Fruit fly (Drosophila melanogaster) whole organism, embryonic: ENCODE measurements around the gene CG4957.

Experiments used
- Awh ChIP-seq: fragments of 200-800 bp; sonication (Bioruptor generic); IDR thresholded peaks from 2 replicates; pipeline ENCODE4, ENCODE4 v1.3.6; 2022; ENCODE audit warnings: missing biosample characterization, missing genetic modification characterization
- CG10321 ChIP-seq: fragments of 200-800 bp; sonication (Bioruptor generic); IDR thresholded peaks from 2 replicates; pipeline ENCODE4 v1.3.6; 2022; ENCODE audit warnings: missing biosample characterization, missing genetic modification characterization
- CG11456 ChIP-seq: fragments of 200-800 bp; sonication (Bioruptor generic); IDR thresholded peaks from 3 replicates; pipeline ENCODE4 v1.3.6; 2022; ENCODE audit warnings: missing biosample characterization, missing genetic modification characterization
- CG12744 ChIP-seq: fragments of 200-800 bp; sonication (Bioruptor generic); optimal IDR thresholded peaks from 2 replicates; lab custom pipeline; 2016; ENCODE audit warnings: missing biosample characterization, missing genetic modification characterization
- CG14050 ChIP-seq: fragments of 200-800 bp; sonication (Bioruptor generic); IDR thresholded peaks from 3 replicates; pipeline ENCODE4 v1.3.6; 2022; ENCODE audit warnings: missing biosample characterization, missing genetic modification characterization
- CG15269 ChIP-seq: fragments of 200-800 bp; sonication (Bioruptor generic); optimal IDR thresholded peaks from 2 replicates; lab custom pipeline; 2018; ENCODE audit warnings: missing biosample characterization, mild to moderate bottlenecking, missing genetic modification characterization, moderate library complexity
- CG16813 ChIP-seq: fragments of 200-800 bp; sonication (Bioruptor generic); IDR thresholded peaks from 3 replicates; pipeline ENCODE4 v1.3.6; 2022; ENCODE audit warnings: missing biosample characterization, missing genetic modification characterization; ENCODE audit not compliant: partially characterized antibody
- CG17361 ChIP-seq: fragments of 200-800 bp; sonication (Bioruptor generic); IDR thresholded peaks from 3 replicates; pipeline ENCODE4 v1.3.6; 2022; ENCODE audit warnings: missing biosample characterization, missing genetic modification characterization
- CG1792 ChIP-seq: fragments of 200-800 bp; sonication (Bioruptor generic); optimal IDR thresholded peaks from 2 replicates; lab custom pipeline; 2016; ENCODE audit warnings: missing biosample characterization, missing genetic modification characterization
- CG18764 ChIP-seq: fragments of 200-800 bp; sonication (Bioruptor generic); optimal IDR thresholded peaks from 3 replicates; lab custom pipeline; 2016; ENCODE audit warnings: missing biosample characterization, missing genetic modification characterization
- CG31441 ChIP-seq: fragments of 200-800 bp; sonication (Bioruptor generic); IDR thresholded peaks from 2 replicates; pipeline ENCODE4 v1.3.6; 2022; ENCODE audit warnings: missing biosample characterization, missing genetic modification characterization
- CG3163 ChIP-seq: fragments of 200-800 bp; sonication (Bioruptor generic); optimal IDR thresholded peaks from 3 replicates; lab custom pipeline; 2016; ENCODE audit warnings: missing biosample characterization, missing genetic modification characterization
- CG32767 ChIP-seq: fragments of 200-800 bp; sonication (Bioruptor generic); IDR thresholded peaks from 2 replicates; pipeline ENCODE4 v1.3.6; 2022; ENCODE audit warnings: missing biosample characterization, missing genetic modification characterization
- CG4424 ChIP-seq: fragments of 200-800 bp; sonication (Bioruptor generic); optimal IDR thresholded peaks from 3 replicates; lab custom pipeline; 2016; ENCODE audit warnings: missing biosample characterization, missing genetic modification characterization
- CG6854 ChIP-seq: fragments of 200-800 bp; sonication (Bioruptor generic); optimal IDR thresholded peaks from 3 replicates; lab custom pipeline; 2017; ENCODE audit warnings: missing biosample characterization, mild to moderate bottlenecking, missing genetic modification characterization
- CG7928 ChIP-seq: fragments of 200-800 bp; sonication (Bioruptor generic); optimal IDR thresholded peaks from 2 replicates; lab custom pipeline; 2017; ENCODE audit warnings: missing biosample characterization, mild to moderate bottlenecking, missing genetic modification characterization
- CG7987 ChIP-seq: fragments of 200-800 bp; sonication (Bioruptor generic); optimal IDR thresholded peaks from 2 replicates; lab custom pipeline; 2018; ENCODE audit warnings: missing biosample characterization, mild to moderate bottlenecking, missing genetic modification characterization, moderate library complexity
- CG8281 ChIP-seq: fragments of 200-800 bp; sonication (Bioruptor generic); optimal IDR thresholded peaks from 2 replicates; lab custom pipeline; 2018; ENCODE audit warnings: missing biosample characterization, mild to moderate bottlenecking, missing genetic modification characterization, moderate library complexity
- CG8478 ChIP-seq: fragments of >200 bp; optimal IDR thresholded peaks from 2 replicates; lab custom pipeline; 2018
- CTCF ChIP-seq: fragments of 200-800 bp; sonication (Bioruptor generic); optimal IDR thresholded peaks from 2 replicates; lab custom pipeline; 2017; ENCODE audit warnings: missing biosample characterization, mild to moderate bottlenecking, missing genetic modification characterization, moderate library complexity
- CoRest ChIP-seq: fragments of 200-800 bp; sonication (Bioruptor generic); optimal IDR thresholded peaks from 3 replicates; lab custom pipeline; 2018; ENCODE audit warnings: missing biosample characterization, mild to moderate bottlenecking, missing genetic modification characterization, moderate library complexity
- Dp ChIP-seq: fragments of 200-800 bp; sonication (Bioruptor generic); optimal IDR thresholded peaks from 2 replicates; lab custom pipeline; 2018; ENCODE audit warnings: missing biosample characterization, mild to moderate bottlenecking, missing genetic modification characterization, moderate library complexity
- Eip74EF ChIP-seq, 2 experiments: fragments of 200-800 bp in 1 of 2; fragments of >200 bp in 1 of 2; sonication (Bioruptor generic) in 1 of 2; optimal IDR thresholded peaks; 2 replicates each; lab custom pipeline; 2017 to 2019; ENCODE audit warnings: missing biosample characterization in 2 of 2, missing genetic modification characterization in 2 of 2, mild to moderate bottlenecking in 1 of 2, moderate library complexity in 1 of 2
- Fer3 ChIP-seq: fragments of 200-800 bp; sonication (Bioruptor generic); optimal IDR thresholded peaks from 2 replicates; lab custom pipeline; 2018; ENCODE audit warnings: missing biosample characterization, mild to moderate bottlenecking, missing genetic modification characterization, moderate library complexity
- Gug ChIP-seq: fragments of 200-800 bp; sonication (Bioruptor generic); IDR thresholded peaks from 4 replicates; pipeline ENCODE4 v1.3.6; 2022; ENCODE audit warnings: missing biosample characterization, missing genetic modification characterization
- HLHmδ ChIP-seq: fragments of 200-800 bp; sonication (Bioruptor generic); optimal IDR thresholded peaks from 2 replicates; lab custom pipeline; 2018; ENCODE audit warnings: missing biosample characterization, mild to moderate bottlenecking, missing genetic modification characterization, moderate library complexity
- HmgZ ChIP-seq: fragments of 200-800 bp; sonication (Bioruptor generic); optimal IDR thresholded peaks from 2 replicates; lab custom pipeline; 2018; ENCODE audit warnings: missing biosample characterization, mild to moderate bottlenecking, missing genetic modification characterization
- Mad ChIP-seq: fragments of 200-800 bp; sonication (Bioruptor generic); optimal IDR thresholded peaks from 2 replicates; lab custom pipeline; 2016; ENCODE audit warnings: missing biosample characterization, missing genetic modification characterization
- Scr ChIP-seq: fragments of 200-800 bp; sonication (Bioruptor generic); IDR thresholded peaks from 2 replicates; pipeline ENCODE4 v1.3.6; 2022; ENCODE audit warnings: missing biosample characterization, missing genetic modification characterization; ENCODE audit not compliant: partially characterized antibody
- Taf1 ChIP-seq: fragments of 200-800 bp; sonication (Bioruptor generic); IDR thresholded peaks from 2 replicates; pipeline ENCODE4 v1.3.6; 2022; ENCODE audit warnings: missing biosample characterization, missing genetic modification characterization
- amos ChIP-seq: fragments of 200-800 bp; sonication (Bioruptor generic); IDR thresholded peaks from 2 replicates; pipeline ENCODE4 v1.3.6; 2022; ENCODE audit warnings: missing biosample characterization, missing genetic modification characterization; ENCODE audit not compliant: partially characterized antibody
- br ChIP-seq: fragments of >200 bp; optimal IDR thresholded peaks from 2 replicates; lab custom pipeline; 2017
- crc ChIP-seq: fragments of 200-800 bp; sonication (Bioruptor generic); optimal IDR thresholded peaks from 2 replicates; lab custom pipeline; 2016; ENCODE audit warnings: missing biosample characterization, missing genetic modification characterization
- dimm ChIP-seq: fragments of 200-800 bp; sonication (Bioruptor generic); IDR thresholded peaks from 2 replicates; pipeline ENCODE4 v1.3.6; 2022; ENCODE audit warnings: missing biosample characterization, missing genetic modification characterization
- disco-r ChIP-seq: fragments of 200-800 bp; sonication (Bioruptor generic); optimal IDR thresholded peaks from 2 replicates; lab custom pipeline; 2016; ENCODE audit warnings: missing biosample characterization, missing genetic modification characterization
- dm ChIP-seq: fragments of 200-800 bp; sonication (Bioruptor generic); optimal IDR thresholded peaks from 3 replicates; lab custom pipeline; 2016; ENCODE audit warnings: missing biosample characterization, missing genetic modification characterization
- dpn ChIP-seq, 2 experiments: fragments of 200-800 bp; sonication (Bioruptor generic); optimal IDR thresholded peaks; 3 replicates each; lab custom pipeline; 2016; ENCODE audit warnings: missing biosample characterization in 2 of 2, missing genetic modification characterization in 2 of 2
- ewg ChIP-seq: fragments of 200-800 bp; sonication (Bioruptor generic); optimal IDR thresholded peaks from 3 replicates; lab custom pipeline; 2017; ENCODE audit warnings: mild to moderate bottlenecking, missing biosample characterization, missing genetic modification reagents, missing genetic modification characterization
- gce ChIP-seq: fragments of 200-800 bp; sonication (Bioruptor generic); IDR thresholded peaks from 3 replicates; pipeline ENCODE4 v1.3.6; 2022; ENCODE audit warnings: missing biosample characterization, missing genetic modification characterization
- jigr1 ChIP-seq: fragments of 200-800 bp; sonication (Bioruptor generic); IDR thresholded peaks from 3 replicates; pipeline ENCODE4 v1.3.6; 2022; ENCODE audit warnings: missing biosample characterization, missing genetic modification characterization
- kah ChIP-seq: fragments of 200-800 bp; sonication (Bioruptor generic); optimal IDR thresholded peaks from 2 replicates; lab custom pipeline; 2018; ENCODE audit warnings: missing biosample characterization, mild to moderate bottlenecking, missing genetic modification characterization
- kni ChIP-seq: fragments of 200-800 bp; sonication (Bioruptor generic); optimal IDR thresholded peaks from 3 replicates; lab custom pipeline; 2017; ENCODE audit warnings: mild to moderate bottlenecking, missing biosample characterization, missing genetic modification reagents, missing genetic modification characterization
- knrl ChIP-seq: fragments of 200-800 bp; sonication (Bioruptor generic); IDR thresholded peaks from 3 replicates; pipeline ENCODE4 v1.3.6; 2022; ENCODE audit warnings: missing biosample characterization, missing genetic modification characterization; ENCODE audit not compliant: partially characterized antibody
- lab ChIP-seq: fragments of 200-800 bp; sonication (Bioruptor generic); optimal IDR thresholded peaks from 3 replicates; lab custom pipeline; 2017; ENCODE audit warnings: missing biosample characterization, missing genetic modification characterization, mild to moderate bottlenecking, moderate library complexity, missing genetic modification reagents
- mam ChIP-seq: fragments of 200-800 bp; sonication (Bioruptor generic); optimal IDR thresholded peaks from 3 replicates; lab custom pipeline; 2016; ENCODE audit warnings: missing biosample characterization, missing genetic modification characterization
- nau ChIP-seq: fragments of 200-800 bp; sonication (Bioruptor generic); optimal IDR thresholded peaks from 3 replicates; lab custom pipeline; 2017; ENCODE audit warnings: missing biosample characterization, mild to moderate bottlenecking, missing genetic modification characterization, missing genetic modification reagents
- oc ChIP-seq: fragments of 200-800 bp; sonication (Bioruptor generic); optimal IDR thresholded peaks from 2 replicates; lab custom pipeline; 2018; ENCODE audit warnings: missing biosample characterization, mild to moderate bottlenecking, missing genetic modification characterization, moderate library complexity
- schlank ChIP-seq: fragments of 200-800 bp; sonication (Bioruptor generic); optimal IDR thresholded peaks from 2 replicates; lab custom pipeline; 2018; ENCODE audit warnings: missing biosample characterization, mild to moderate bottlenecking, missing genetic modification characterization
- scrt ChIP-seq: fragments of 200-800 bp; sonication (Bioruptor generic); optimal IDR thresholded peaks from 2 replicates; lab custom pipeline; 2018; ENCODE audit warnings: missing biosample characterization, mild to moderate bottlenecking, missing genetic modification characterization, moderate library complexity
- stc ChIP-seq: fragments of 200-800 bp; sonication (Bioruptor generic); IDR thresholded peaks from 2 replicates; pipeline ENCODE4 v1.3.6; 2022; ENCODE audit warnings: missing biosample characterization, missing genetic modification characterization
- ttk ChIP-seq: fragments of 200-800 bp; sonication (Bioruptor generic); IDR thresholded peaks from 2 replicates; pipeline ENCODE4 v2.1.2; 2022; ENCODE audit warnings: missing biosample characterization, missing genetic modification characterization
- vvl ChIP-seq: fragments of 200-800 bp; sonication (Bioruptor generic); IDR thresholded peaks from 2 replicates; pipeline ENCODE4 v1.3.6; 2022; ENCODE audit warnings: missing biosample characterization, missing genetic modification characterization
- zfh2 ChIP-seq: fragments of 200-800 bp; sonication (Bioruptor generic); optimal IDR thresholded peaks from 2 replicates; lab custom pipeline; 2016; ENCODE audit warnings: missing biosample characterization, missing genetic modification characterization

Gene CG4957

DNA sequence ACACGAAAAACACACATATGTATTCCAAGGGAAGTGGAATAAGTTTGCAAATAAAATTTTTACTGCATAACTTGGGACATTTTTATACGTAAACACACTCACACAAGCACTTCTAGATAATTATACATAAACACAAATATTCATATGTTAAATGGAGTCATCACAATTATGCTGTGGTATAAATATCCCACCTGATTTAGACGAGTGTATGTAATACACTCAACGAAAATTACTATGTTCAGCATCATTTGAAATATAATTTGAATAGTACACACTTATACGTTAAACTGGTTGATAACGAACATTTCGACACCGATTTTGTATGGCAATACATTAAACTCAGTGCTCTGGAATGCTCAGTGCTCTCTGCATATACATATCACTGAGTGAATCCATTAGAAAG, 37.6 kb upstream of the CG4957 start (continued):
- TF ChIP-seq schlank (tag; lab: Kevin White, UChicago) (no peak), mam (peak; percentile 54), HLHmδ (GFP tag; lab: Kevin White, UChicago) (no peak), HmgZ (no peak), CG32767 (no peak), Fer3 (tag; lab: Kevin White, UChicago) (peak; percentile 11), CG1792 (GFP tag; lab: Kevin White, UChicago) (peak; percentile 11), CG12744 (no peak), CG10321 (GFP tag; lab: Robert Waterston, UW) (no peak), oc (tag; lab: Kevin White, UChicago) (no peak), knrl (no peak), crc (GFP tag; lab: Kevin White, UChicago) (no peak), CoRest (peak; percentile 4), gce (GFP tag; lab: Robert Waterston, UW) (no peak), CG7928 (GFP tag; lab: Kevin White, UChicago) (no peak), CG16813 (no peak), CG11456 (GFP tag; lab: Robert Waterston, UW) (no peak), dpn (GFP tag; optimal IDR thresholded peaks at IDR 0.05; lab: Kevin White, UChicago) (peak; percentile 25 to 32), Eip74EF (GFP tag; optimal IDR thresholded peaks at IDR 0.05; lab: Kevin White, UChicago) (no peak), vvl (GFP tag; lab: Robert Waterston, UW) (no peak), scrt (GFP tag; lab: Kevin White, UChicago) (no peak), CG17361 (GFP tag; lab: Robert Waterston, UW) (no peak), dm (GFP tag; lab: Kevin White, UChicago) (no peak), Dp (GFP tag; lab: Kevin White, UChicago) (no peak), CG6854 (GFP tag; lab: Kevin White, UChicago) (no peak), amos (GFP tag; lab: Robert Waterston, UW) (no peak), jigr1 (GFP tag; lab: Robert Waterston, UW) (no peak), CG3163 (GFP tag; lab: Kevin White, UChicago) (no peak), lab (no peak), CG31441 (GFP tag; lab: Robert Waterston, UW) (no peak), Mad (GFP tag; lab: Kevin White, UChicago) (no peak), Awh (GFP tag; lab: Robert Waterston, UW) (no peak), CG8281 (tag; lab: Kevin White, UChicago) (no peak), CG15269 (tag; lab: Kevin White, UChicago) (peak; percentile 9), dimm (GFP tag; lab: Robert Waterston, UW) (no peak), Taf1 (GFP tag; lab: Robert Waterston, UW) (no peak), ttk (GFP tag; lab: Robert Waterston, UW) (no peak), CG4424 (no peak), CG7987 (GFP tag; lab: Kevin White, UChicago) (no peak), ewg (no peak), CG14050 (GFP tag; lab: Robert Waterston, UW) (no peak), kni (peak; percentile 31), stc (GFP tag; lab: Robert Waterston, UW) (no peak), CTCF (GFP tag; lab: Kevin White, UChicago) (no peak), kah (GFP tag; lab: Kevin White, UChicago) (no peak), CG18764 (GFP tag; lab: Kevin White, UChicago) (no peak), nau (GFP tag; lab: Kevin White, UChicago) (peak; percentile 42), disco-r (GFP tag; lab: Kevin White, UChicago) (no peak), zfh2 (GFP tag; lab: Kevin White, UChicago) (no peak), br (lab: Kevin White, UChicago) (no peak), CG8478 (lab: Kevin White, UChicago) (no peak), Scr (GFP tag; lab: Robert Waterston, UW) (no peak), Gug (no peak)
